Worm (Caenorhabditis elegans) whole organism, L2 larva: ENCODE data around the gene clec-117.
A peak's percentile ranks its signal among the peaks of the same experiment; 100 is the strongest.

ENCODE experiments used
- F13H6.1 ChIP-seq: sonication (generic microtip); optimal IDR thresholded peaks from 2 replicates; lab custom pipeline; 2016; ENCODE audit warnings: missing genetic modification characterization, missing compliant biosample characterization
- R02D3.7 ChIP-seq: fragments of 150-350 bp; optimal IDR thresholded peaks from 2 replicates; lab custom pipeline; 2014; ENCODE audit warnings: missing biosample characterization, missing genetic modification characterization
- Y55F3AM.14 ChIP-seq: fragments of 200-800 bp; sonication (Bioruptor generic); optimal IDR thresholded peaks from 2 replicates; lab custom pipeline; 2018; ENCODE audit warnings: mild to moderate bottlenecking, missing genetic modification characterization, missing compliant biosample characterization
- ZK546.5 ChIP-seq: sonication (generic microtip); optimal IDR thresholded peaks from 2 replicates; lab custom pipeline; 2017; ENCODE audit warnings: missing biosample characterization, missing genetic modification characterization
- alr-1 ChIP-seq: fragments of 150-350 bp; optimal IDR thresholded peaks from 2 replicates; lab custom pipeline; 2014; ENCODE audit warnings: missing biosample characterization, missing genetic modification characterization
- aly-2 ChIP-seq: fragments of 150-350 bp; optimal IDR thresholded peaks from 2 replicates; lab custom pipeline; 2014; ENCODE audit warnings: missing biosample characterization, missing genetic modification characterization
- ama-1 ChIP-seq: fragments of 150-350 bp; optimal IDR thresholded peaks from 2 replicates; lab custom pipeline; 2018; ENCODE audit warnings: inconsistent platforms
- ceh-16 ChIP-seq: fragments of 150-350 bp; optimal IDR thresholded peaks from 2 replicates; lab custom pipeline; 2014; ENCODE audit warnings: missing biosample characterization, missing genetic modification characterization
- ceh-82 ChIP-seq: fragments of 150-350 bp; optimal IDR thresholded peaks from 2 replicates; lab custom pipeline; 2014; ENCODE audit warnings: missing biosample characterization, missing genetic modification characterization
- crh-2 ChIP-seq: sonication (generic microtip); optimal IDR thresholded peaks from 2 replicates; lab custom pipeline; 2017; ENCODE audit warnings: missing biosample characterization, missing genetic modification characterization
- dmd-4 ChIP-seq: sonication (generic microtip); optimal IDR thresholded peaks from 2 replicates; lab custom pipeline; 2017; ENCODE audit warnings: missing biosample characterization, missing genetic modification characterization
- egl-27 ChIP-seq: sonication (generic microtip); optimal IDR thresholded peaks from 3 replicates; lab custom pipeline; 2017; ENCODE audit warnings: missing biosample characterization, missing genetic modification reagents, missing genetic modification characterization
- elt-1 ChIP-seq: fragments of 150-350 bp; optimal IDR thresholded peaks from 2 replicates; lab custom pipeline; 2014; ENCODE audit warnings: missing biosample characterization, missing genetic modification characterization
- elt-3 ChIP-seq: sonication (generic microtip); optimal IDR thresholded peaks from 2 replicates; lab custom pipeline; 2017; ENCODE audit warnings: missing biosample characterization, missing genetic modification characterization
- fos-1 ChIP-seq: fragments of 150-350 bp; optimal IDR thresholded peaks from 2 replicates; lab custom pipeline; 2014; ENCODE audit warnings: missing biosample characterization, missing genetic modification characterization
- gmeb-1 ChIP-seq: fragments of 150-350 bp; optimal IDR thresholded peaks from 2 replicates; lab custom pipeline; 2014; ENCODE audit warnings: missing biosample characterization, missing genetic modification characterization
- lin-11 ChIP-seq: fragments of 150-350 bp; sonication (generic microtip); optimal IDR thresholded peaks from 2 replicates; lab custom pipeline; 2014; ENCODE audit warnings: missing biosample characterization, missing genetic modification characterization, inconsistent platforms, mixed read lengths
- lin-13 ChIP-seq: fragments of 150-350 bp; optimal IDR thresholded peaks from 2 replicates; lab custom pipeline; 2014; ENCODE audit warnings: missing biosample characterization, missing genetic modification reagents, missing genetic modification characterization
- lin-39 ChIP-seq: fragments of 150-350 bp; optimal IDR thresholded peaks from 2 replicates; lab custom pipeline; 2014; ENCODE audit warnings: missing biosample characterization, missing genetic modification reagents, missing genetic modification characterization
- mab-5 ChIP-seq: fragments of 150-350 bp; optimal IDR thresholded peaks from 2 replicates; lab custom pipeline; 2014; ENCODE audit warnings: missing biosample characterization, missing genetic modification characterization
- mbf-1 ChIP-seq: sonication (generic microtip); optimal IDR thresholded peaks from 2 replicates; lab custom pipeline; 2017; ENCODE audit warnings: missing biosample characterization, missing genetic modification characterization
- mdl-1 ChIP-seq, 2 experiments: fragments of 150-350 bp in 1 of 2; sonication (generic microtip) in 1 of 2; optimal IDR thresholded peaks; 2 replicates each; lab custom pipeline; 2017; ENCODE audit warnings: missing biosample characterization in 2 of 2, missing genetic modification characterization in 2 of 2
- nhr-10 ChIP-seq: sonication (generic microtip); optimal IDR thresholded peaks from 2 replicates; lab custom pipeline; 2017; ENCODE audit warnings: missing biosample characterization, missing genetic modification characterization
- nhr-12 ChIP-seq: fragments of 150-350 bp; optimal IDR thresholded peaks from 2 replicates; lab custom pipeline; 2014; ENCODE audit warnings: missing biosample characterization, missing genetic modification characterization
- nhr-129 ChIP-seq: fragments of 150-350 bp; optimal IDR thresholded peaks from 2 replicates; lab custom pipeline; 2014; ENCODE audit warnings: missing biosample characterization, missing genetic modification characterization
- nhr-21 ChIP-seq: fragments of 150-350 bp; optimal IDR thresholded peaks from 2 replicates; lab custom pipeline; 2014; ENCODE audit warnings: missing biosample characterization, missing genetic modification characterization
- nhr-23 ChIP-seq: fragments of 150-350 bp; optimal IDR thresholded peaks from 2 replicates; lab custom pipeline; 2014; ENCODE audit warnings: missing biosample characterization, missing genetic modification reagents, missing genetic modification characterization
- nhr-237 ChIP-seq: fragments of 150-350 bp; optimal IDR thresholded peaks from 2 replicates; lab custom pipeline; 2014; ENCODE audit warnings: missing biosample characterization, missing genetic modification characterization
- nhr-25 ChIP-seq: fragments of 150-350 bp; sonication (generic microtip); optimal IDR thresholded peaks from 3 replicates; lab custom pipeline; 2014; ENCODE audit warnings: missing biosample characterization, missing genetic modification characterization
- nhr-6 ChIP-seq: fragments of 150-350 bp; optimal IDR thresholded peaks from 2 replicates; lab custom pipeline; 2014; ENCODE audit warnings: missing biosample characterization, missing genetic modification characterization
- nhr-77 ChIP-seq: fragments of 150-350 bp; optimal IDR thresholded peaks from 2 replicates; lab custom pipeline; 2014; ENCODE audit warnings: missing biosample characterization, missing genetic modification characterization
- peb-1 ChIP-seq: fragments of 150-350 bp; optimal IDR thresholded peaks from 2 replicates; lab custom pipeline; 2014; ENCODE audit warnings: missing biosample characterization, missing genetic modification characterization
- sem-4 ChIP-seq: fragments of 150-350 bp; optimal IDR thresholded peaks from 2 replicates; lab custom pipeline; 2014; ENCODE audit warnings: missing biosample characterization, missing genetic modification reagents, missing genetic modification characterization
- skn-1 ChIP-seq: sonication (generic microtip); optimal IDR thresholded peaks from 2 replicates; lab custom pipeline; 2017; ENCODE audit warnings: missing biosample characterization, missing genetic modification characterization
- sma-9 ChIP-seq, 2 experiments: fragments of 150-350 bp in 1 of 2; sonication (generic microtip) in 1 of 2; optimal IDR thresholded peaks; 2 replicates each; lab custom pipeline; 2014 to 2016; ENCODE audit warnings: missing genetic modification characterization in 2 of 2, mild to moderate bottlenecking in 1 of 2, missing biosample characterization in 1 of 2, missing compliant biosample characterization in 1 of 2, missing genetic modification reagents in 1 of 2, moderate library complexity in 1 of 2
- unc-39 ChIP-seq: fragments of 150-350 bp; optimal IDR thresholded peaks from 2 replicates; lab custom pipeline; 2014; ENCODE audit warnings: missing biosample characterization, missing genetic modification characterization
- unc-55 ChIP-seq: fragments of 150-350 bp; sonication (generic microtip); optimal IDR thresholded peaks from 3 replicates; lab custom pipeline; 2014; ENCODE audit warnings: missing biosample characterization, missing genetic modification reagents, missing genetic modification characterization
- unc-62 ChIP-seq: fragments of 150-350 bp; optimal IDR thresholded peaks from 2 replicates; lab custom pipeline; 2014; ENCODE audit warnings: missing biosample characterization, missing genetic modification reagents, missing genetic modification characterization
- zag-1 ChIP-seq: fragments of 150-350 bp; optimal IDR thresholded peaks from 2 replicates; lab custom pipeline; 2014; ENCODE audit warnings: missing biosample characterization, missing genetic modification characterization
- ztf-1 ChIP-seq: fragments of 200-800 bp; sonication (Bioruptor generic); conservative IDR thresholded peaks from 2 replicates; pipeline ENCODE4 v1.3.6; 2022; ENCODE audit warnings: missing genetic modification characterization, missing compliant biosample characterization
- ztf-11 ChIP-seq: sonication (generic microtip); optimal IDR thresholded peaks from 2 replicates; lab custom pipeline; 2017; ENCODE audit warnings: missing biosample characterization, missing genetic modification characterization
- ztf-4 ChIP-seq: fragments of 150-350 bp; optimal IDR thresholded peaks from 2 replicates; lab custom pipeline; 2014; ENCODE audit warnings: missing biosample characterization, missing genetic modification characterization

clec-117 gene

ce11 chrII:333853-334449 is 37.1 kb upstream of the clec-117 start:
- peak; percentile 18 for TF ChIP-seq fos-1
- TF ChIP-seq unc-62 (GFP tag; lab: Kevin White, UChicago) = no peak
- TF ChIP-seq lin-39 = no peak
- no peak for TF ChIP-seq nhr-129 (tag; lab: Kevin White, UChicago)
- no peak for TF ChIP-seq R02D3.7 (tag; lab: Kevin White, UChicago)
- no peak for TF ChIP-seq nhr-6 (tag; lab: Kevin White, UChicago)
- TF ChIP-seq egl-27 (tag; lab: Kevin White, UChicago) = no peak
- TF ChIP-seq, all 48 proteins: peak for 1

ce11 chrII:332419-332818 is 35.6 kb upstream of the clec-117 start, which contains the start of gene cbn-1:
cbn-1 (minus strand) TSS chrII:332519.
- TF ChIP-seq ceh-82 (tag; lab: Kevin White, UChicago) (no peak), mab-5 (tag; lab: Kevin White, UChicago) (no peak), dmd-4 (tag; lab: Kevin White, UChicago) (no peak), ztf-11 (no peak), nhr-23 (tag; lab: Kevin White, UChicago) (no peak), mdl-1 (tag; optimal IDR thresholded peaks at IDR 0.05; lab: Kevin White, UChicago) (no peak), ama-1 (lab: Kevin White, UChicago) (no peak), alr-1 (tag; lab: Kevin White, UChicago) (no peak), unc-62 (GFP tag; lab: Kevin White, UChicago) (no peak), Y55F3AM.14 (no peak), nhr-25 (no peak), egl-27 (tag; lab: Kevin White, UChicago) (no peak), lin-39 (no peak), sma-9 (GFP tag; optimal IDR thresholded peaks at IDR 0.05; lab: Kevin White, UChicago) (no peak), sma-9 (tag; optimal IDR thresholded peaks at IDR 0.05; lab: Kevin White, UChicago) (no peak), mbf-1 (no peak), elt-3 (tag; lab: Kevin White, UChicago) (no peak), ztf-4 (tag; lab: Kevin White, UChicago) (no peak), nhr-12 (tag; lab: Kevin White, UChicago) (no peak), nhr-21 (tag; lab: Kevin White, UChicago) (no peak)
- TF ChIP-seq, all 48 proteins: peak for 0

ce11 chrII:325639-326350 is 29.0 kb upstream of the clec-117 start, which contains the start of gene sgcb-1:
sgcb-1 (plus strand) TSS chrII:326300.
- TF ChIP-seq nhr-129 (tag; lab: Kevin White, UChicago) (peak; percentile 34), zag-1 (tag; lab: Kevin White, UChicago) (no peak)

ce11 chrII:323048-323776 is 26.4 kb upstream of the clec-117 start, which contains the start of gene K01A2.10:
K01A2.10 (minus strand) TSS chrII:323098.
- TF ChIP-seq peb-1 (tag; lab: Kevin White, UChicago) (no peak), ztf-4 (tag; lab: Kevin White, UChicago) (peak; percentile 14), aly-2 (no peak), alr-1 (tag; lab: Kevin White, UChicago) (no peak), skn-1 (no peak), nhr-10 (tag; lab: Kevin White, UChicago) (no peak), nhr-25 (peak; percentile 26), sma-9 (GFP tag; optimal IDR thresholded peaks at IDR 0.05; lab: Kevin White, UChicago) (peak; percentile 38), sma-9 (tag; optimal IDR thresholded peaks at IDR 0.05; lab: Kevin White, UChicago) (no peak), ceh-16 (tag; lab: Kevin White, UChicago) (no peak), crh-2 (tag; lab: Kevin White, UChicago) (peak; percentile 46), nhr-129 (tag; lab: Kevin White, UChicago) (peak; percentile 88), mab-5 (tag; lab: Kevin White, UChicago) (peak; percentile 36), sem-4 (peak; percentile 68), nhr-23 (tag; lab: Kevin White, UChicago) (no peak), lin-11 (tag; lab: Kevin White, UChicago) (peak; percentile 29), nhr-12 (tag; lab: Kevin White, UChicago) (no peak), unc-55 (GFP tag; lab: Kevin White, UChicago) (peak; percentile 94), gmeb-1 (tag; lab: Kevin White, UChicago) (no peak), lin-13 (GFP tag; lab: Kevin White, UChicago) (peak; percentile 30), egl-27 (tag; lab: Kevin White, UChicago) (peak; percentile 68), F13H6.1 (tag; lab: Kevin White, UChicago) (peak; percentile 32), mbf-1 (no peak), zag-1 (tag; lab: Kevin White, UChicago) (peak; percentile 73), ztf-1 (GFP tag; lab: Robert Waterston, UW) (no peak), nhr-6 (tag; lab: Kevin White, UChicago) (peak; percentile 26), elt-3 (tag; lab: Kevin White, UChicago) (no peak), ZK546.5 (no peak), nhr-237 (tag; lab: Kevin White, UChicago) (no peak), ceh-82 (tag; lab: Kevin White, UChicago) (no peak), unc-39 (tag; lab: Kevin White, UChicago) (no peak), nhr-77 (tag; lab: Kevin White, UChicago) (no peak), mdl-1 (tag; optimal IDR thresholded peaks at IDR 0.05; lab: Kevin White, UChicago) (no peak), elt-1 (tag; lab: Kevin White, UChicago) (no peak)
